Worm (Caenorhabditis elegans): ENCODE data around the gene srh-255.

DNA sequence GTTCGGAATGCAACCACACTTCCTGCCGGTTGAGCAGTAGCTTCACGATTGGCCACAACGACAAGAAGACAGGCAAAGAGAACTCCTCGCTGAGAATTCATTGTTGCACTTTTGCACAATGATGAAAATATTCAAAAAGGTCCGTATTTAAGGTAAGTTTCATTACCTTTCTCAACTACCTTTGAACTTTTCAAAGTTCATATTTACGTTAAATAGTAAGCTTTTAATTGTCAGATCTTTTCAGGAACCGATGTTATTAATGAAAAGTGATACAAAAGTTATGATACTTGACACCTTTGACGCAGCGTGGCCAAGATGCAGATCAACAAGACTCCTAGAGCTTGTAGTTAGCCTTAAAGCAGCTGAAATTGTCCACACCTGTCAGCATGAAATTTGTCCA is 43.4 kb upstream of the srh-255 start, which contains the start of gene F49H6.12:
- TF ChIP-seq snpc-1.1 (tag; optimal IDR thresholded peaks at IDR 0.05; ENCODE audit: insufficient read depth): no peak
- no peak for TF ChIP-seq B0336.3 (GFP tag; IDR thresholded peaks at IDR 0.05)
- TF ChIP-seq lin-26 (GFP tag; IDR thresholded peaks at IDR 0.05): no peak
- no peak for TF ChIP-seq egl-44 (GFP tag; IDR thresholded peaks at IDR 0.05)
- no peak for TF ChIP-seq aptf-3 (GFP tag; IDR thresholded peaks at IDR 0.05)
- TF ChIP-seq Y95B8A.8 (GFP tag; IDR thresholded peaks at IDR 0.05): no peak
- no peak for TF ChIP-seq akir-1 (GFP tag; optimal IDR thresholded peaks at IDR 0.05)
- TF ChIP-seq Y56A3A.18 (GFP tag; IDR thresholded peaks at IDR 0.05): no peak

Data from whole organism, young adult.